ENCODE assay signal across 3 worm cellular contexts in genomic region chrII:10547311-10547710, ce11.
A peak's percentile ranks its signal among the peaks of the same experiment; 100 is the strongest.
TF ChIP-seq lines count a peak whose summit lies in the region.

No protein-coding gene starts in this region.

TF ChIP-seq in whole organism, L4 larva, 104 proteins besides CTCF, POLR2A, EP300 and RAD21 (continued from another document and continues in another):
- no peak for TF ChIP-seq unc-62 (GFP tag; optimal IDR thresholded peaks at IDR 0.05 in 1 of 2; lab: Kevin White, UChicago)
- no peak for TF ChIP-seq unc-62 (tag; optimal IDR thresholded peaks at IDR 0.05; lab: Kevin White, UChicago)
- no peak for TF ChIP-seq ceh-32 (tag; optimal IDR thresholded peaks at IDR 0.05; lab: Kevin White, UChicago; ENCODE audit: poor library complexity)
- TF ChIP-seq hlh-11 (tag; optimal IDR thresholded peaks at IDR 0.05; lab: Kevin White, UChicago), result no peak
- TF ChIP-seq daf-12 (tag; optimal IDR thresholded peaks at IDR 0.05; lab: Kevin White, UChicago), result no peak
- no peak for TF ChIP-seq Y5F2A.4 (GFP tag; optimal IDR thresholded peaks at IDR 0.05; lab: Kevin White, UChicago)
- no peak; the same call in 1 of the 2 replicates for TF ChIP-seq nhr-42 (GFP tag; IDR thresholded peaks at IDR 0.05; lab: Robert Waterston, UW)
- 0 out of 2 replicates have a peak, but pooled peaks have one; percentile 47 for TF ChIP-seq dmd-9 (GFP tag; IDR thresholded peaks at IDR 0.05; lab: Robert Waterston, UW)
- peak; percentile 26; the same call in 1 of the 2 replicates for TF ChIP-seq madf-9 (GFP tag; conservative IDR thresholded peaks at IDR 0.05; lab: Robert Waterston, UW)
- no peak for TF ChIP-seq mes-2 (tag; optimal IDR thresholded peaks at IDR 0.05; lab: Kevin White, UChicago; ENCODE audit: poor library complexity, severe bottlenecking)
- no peak for TF ChIP-seq R02D3.7 (tag; optimal IDR thresholded peaks at IDR 0.05; lab: Kevin White, UChicago)
- peak; percentile 85 for TF ChIP-seq egl-43 (GFP tag; IDR thresholded peaks at IDR 0.05; lab: Robert Waterston, UW)
- no peak for TF ChIP-seq zip-2 (tag; optimal IDR thresholded peaks at IDR 0.05; lab: Kevin White, UChicago)
- no peak for TF ChIP-seq nhr-25 (tag; optimal IDR thresholded peaks at IDR 0.05; lab: Kevin White, UChicago; ENCODE audit: borderline replicate concordance, insufficient read depth)
- no peak for TF ChIP-seq lir-3 (tag; optimal IDR thresholded peaks at IDR 0.05; lab: Kevin White, UChicago)
- TF ChIP-seq lin-15B (tag; optimal IDR thresholded peaks at IDR 0.05; lab: Kevin White, UChicago), result no peak
- no peak; a peak in 1 of 4 replicates for TF ChIP-seq madf-5 (GFP tag; IDR thresholded peaks at IDR 0.05; lab: Robert Waterston, UW)
- peak; percentile 39; the same call in 1 of the 2 replicates for TF ChIP-seq tra-1 (GFP tag; IDR thresholded peaks at IDR 0.05; lab: Robert Waterston, UW)
- no peak for TF ChIP-seq fkh-10 (GFP tag; optimal IDR thresholded peaks at IDR 0.05; lab: Kevin White, UChicago)
- peak; percentile 3 for TF ChIP-seq gei-8 (GFP tag; optimal IDR thresholded peaks at IDR 0.05; lab: Kevin White, UChicago)
- TF ChIP-seq dmd-6 (GFP tag; IDR thresholded peaks at IDR 0.05; lab: Robert Waterston, UW), result peak; percentile 31; the same call in 1 of the 2 replicates
- TF ChIP-seq F26F4.8 (GFP tag; conservative IDR thresholded peaks at IDR 0.05; lab: Robert Waterston, UW), result no peak
- no peak for TF ChIP-seq nhr-76 (tag; optimal IDR thresholded peaks at IDR 0.05; lab: Kevin White, UChicago)
- TF ChIP-seq skn-1 (tag; optimal IDR thresholded peaks at IDR 0.05; lab: Kevin White, UChicago), result no peak
- TF ChIP-seq lsy-2 (tag; optimal IDR thresholded peaks at IDR 0.05; lab: Kevin White, UChicago), result no peak
- TF ChIP-seq php-3 (GFP tag; IDR thresholded peaks at IDR 0.05; lab: Robert Waterston, UW), result 0 out of 2 replicates have a peak, but pooled peaks have one; percentile 22
- no peak for TF ChIP-seq egl-27 (tag; optimal IDR thresholded peaks at IDR 0.05; lab: Kevin White, UChicago)
- no peak for TF ChIP-seq nhr-102 (tag; optimal IDR thresholded peaks at IDR 0.05; lab: Kevin White, UChicago)
- no peak for TF ChIP-seq Y105C5A.15 (GFP tag; IDR thresholded peaks at IDR 0.05; lab: Robert Waterston, UW)
- no peak for TF ChIP-seq F37D6.2 (tag; optimal IDR thresholded peaks at IDR 0.05; lab: Kevin White, UChicago)
- peak; percentile 68 for TF ChIP-seq pha-4 (GFP tag; IDR thresholded peaks at IDR 0.05; lab: Robert Waterston, UW)
- no peak for TF ChIP-seq pha-4 (tag; optimal IDR thresholded peaks at IDR 0.05; lab: Kevin White, UChicago)
- TF ChIP-seq zfp-3 (GFP tag; conservative IDR thresholded peaks at IDR 0.05; lab: Robert Waterston, UW), result peak; percentile 69
- no peak for TF ChIP-seq aly-2 (tag; optimal IDR thresholded peaks at IDR 0.05; lab: Kevin White, UChicago)
- TF ChIP-seq dpl-1 (GFP tag; optimal IDR thresholded peaks at IDR 0.05; lab: Kevin White, UChicago), result no peak
- no peak for TF ChIP-seq nhr-77 (tag; optimal IDR thresholded peaks at IDR 0.05; lab: Kevin White, UChicago)
- peak; percentile 37; the same call in 1 of the 2 replicates for TF ChIP-seq arid-1 (GFP tag; conservative IDR thresholded peaks at IDR 0.05; lab: Robert Waterston, UW)
- peak; percentile 34 for TF ChIP-seq rbr-2 (tag; optimal IDR thresholded peaks at IDR 0.05; lab: Kevin White, UChicago)
- TF ChIP-seq dmd-8 (GFP tag; IDR thresholded peaks at IDR 0.05; lab: Robert Waterston, UW), result peak; percentile 81
- peak; percentile 35; the same call in 1 of the 2 replicates for TF ChIP-seq Y75B8A.6 (GFP tag; IDR thresholded peaks at IDR 0.05; lab: Robert Waterston, UW)
- TF ChIP-seq T26A8.4 (GFP tag; IDR thresholded peaks at IDR 0.05; lab: Robert Waterston, UW), result peak; percentile 50
- no peak for TF ChIP-seq ama-1 (optimal IDR thresholded peaks at IDR 0.05; lab: Kevin White, UChicago)
- TF ChIP-seq hmg-1.1 (GFP tag; IDR thresholded peaks at IDR 0.05; lab: Robert Waterston, UW), result peak; percentile 42

TF ChIP-seq in whole organism, late embryonic, 69 proteins besides CTCF, POLR2A, EP300 and RAD21 (continued from another document):
- TF ChIP-seq hlh-6 (tag; optimal IDR thresholded peaks at IDR 0.05; lab: Kevin White, UChicago) (peak; percentile 11), ceh-14 (tag; optimal IDR thresholded peaks at IDR 0.05; lab: Kevin White, UChicago) (no peak), ceh-45 (GFP tag; IDR thresholded peaks at IDR 0.05; lab: Robert Waterston, UW) (no peak), fax-1 (tag; optimal IDR thresholded peaks at IDR 0.05; lab: Kevin White, UChicago) (no peak), dmd-4 (tag; optimal IDR thresholded peaks at IDR 0.05; lab: Kevin White, UChicago; ENCODE audit: borderline replicate concordance) (no peak), eyg-1 (tag; optimal IDR thresholded peaks at IDR 0.05; lab: Kevin White, UChicago) (no peak), ceh-48 (tag; optimal IDR thresholded peaks at IDR 0.05; lab: Kevin White, UChicago) (no peak), zip-5 (tag; optimal IDR thresholded peaks at IDR 0.05; lab: Kevin White, UChicago) (no peak), lim-6 (tag; optimal IDR thresholded peaks at IDR 0.05; lab: Kevin White, UChicago) (peak; percentile 17), che-1 (tag; optimal IDR thresholded peaks at IDR 0.05; lab: Kevin White, UChicago) (no peak), npax-4 (tag; optimal IDR thresholded peaks at IDR 0.05; lab: Kevin White, UChicago) (no peak), elt-4 (tag; optimal IDR thresholded peaks at IDR 0.05; lab: Kevin White, UChicago) (peak; percentile 12), hlh-8 (tag; optimal IDR thresholded peaks at IDR 0.05; lab: Kevin White, UChicago) (peak; percentile 26), unc-55 (GFP tag; optimal IDR thresholded peaks at IDR 0.05; lab: Kevin White, UChicago) (no peak), tbx-7 (tag; optimal IDR thresholded peaks at IDR 0.05; lab: Kevin White, UChicago) (peak; percentile 24), ama-1 (optimal IDR thresholded peaks at IDR 0.05; lab: Kevin White, UChicago) (no peak), elt-2 (tag; optimal IDR thresholded peaks at IDR 0.05; lab: Kevin White, UChicago) (no peak), ceh-6 (GFP tag; optimal IDR thresholded peaks at IDR 0.05; lab: Kevin White, UChicago) (no peak), mec-3 (tag; optimal IDR thresholded peaks at IDR 0.05; lab: Kevin White, UChicago; ENCODE audit: borderline replicate concordance) (no peak)

TF ChIP-seq in whole organism, young adult, 124 proteins besides CTCF, POLR2A, EP300 and RAD21 (continued from another document and continues in another):
- TF ChIP-seq mel-28 (tag; optimal IDR thresholded peaks at IDR 0.05; lab: Kevin White, UChicago; ENCODE audit: borderline replicate concordance) (no peak), gei-17 (GFP tag; optimal IDR thresholded peaks at IDR 0.05; lab: Kevin White, UChicago) (no peak), zim-3 (tag; optimal IDR thresholded peaks at IDR 0.05; lab: Kevin White, UChicago) (peak; percentile 40), ZK185.1 (tag; optimal IDR thresholded peaks at IDR 0.05; lab: Kevin White, UChicago; ENCODE audit: poor library complexity, severe bottlenecking) (no peak), bed-2 (GFP tag; IDR thresholded peaks at IDR 0.05; lab: Robert Waterston, UW) (no peak), T07F8.4 (tag; optimal IDR thresholded peaks at IDR 0.05; lab: Kevin White, UChicago) (peak; percentile 6), aptf-3 (GFP tag; IDR thresholded peaks at IDR 0.05; lab: Robert Waterston, UW) (no peak; the same call in 1 of the 2 replicates), ceh-100 (GFP tag; IDR thresholded peaks at IDR 0.05; lab: Robert Waterston, UW) (no peak), unc-130 (GFP tag; optimal IDR thresholded peaks at IDR 0.05; lab: Kevin White, UChicago) (no peak), egl-44 (GFP tag; IDR thresholded peaks at IDR 0.05; lab: Robert Waterston, UW) (peak; percentile 19; the same call in 1 of the 2 replicates), F23B12.7 (tag; optimal IDR thresholded peaks at IDR 0.05; lab: Kevin White, UChicago; ENCODE audit: insufficient read depth) (no peak), attf-6 (GFP tag; IDR thresholded peaks at IDR 0.05; lab: Robert Waterston, UW) (no peak), him-1 (tag; optimal IDR thresholded peaks at IDR 0.05; lab: Kevin White, UChicago) (no peak), ceh-27 (GFP tag; optimal IDR thresholded peaks at IDR 0.05; lab: Kevin White, UChicago) (no peak), F57C9.4 (tag; optimal IDR thresholded peaks at IDR 0.05; lab: Kevin White, UChicago) (peak; percentile 22), ceh-91 (GFP tag; IDR thresholded peaks at IDR 0.05; lab: Robert Waterston, UW) (no peak), aptf-2 (GFP tag; conservative IDR thresholded peaks at IDR 0.05; lab: Robert Waterston, UW) (no peak; the same call in 1 of the 2 replicates), sptf-2 (GFP tag; optimal IDR thresholded peaks at IDR 0.05; lab: Kevin White, UChicago) (no peak), mxl-1 (tag; optimal IDR thresholded peaks at IDR 0.05; lab: Kevin White, UChicago) (no peak), hrde-1 (tag; optimal IDR thresholded peaks at IDR 0.05; lab: Kevin White, UChicago; ENCODE audit: borderline replicate concordance) (no peak), nhr-179 (tag; optimal IDR thresholded peaks at IDR 0.05; lab: Kevin White, UChicago) (no peak), efl-1 (GFP tag; optimal IDR thresholded peaks at IDR 0.05; lab: Kevin White, UChicago) (no peak), ztf-28 (GFP tag; IDR thresholded peaks at IDR 0.05; lab: Robert Waterston, UW) (peak; percentile 66; the same call in 1 of the 2 replicates), ets-4 (GFP tag; optimal IDR thresholded peaks at IDR 0.05; lab: Kevin White, UChicago) (no peak), let-526 (GFP tag; IDR thresholded peaks at IDR 0.05; lab: Robert Waterston, UW) (0 out of 2 replicates have a peak, but pooled peaks have one; percentile 52), nfya-1 (tag; optimal IDR thresholded peaks at IDR 0.05; lab: Kevin White, UChicago; ENCODE audit: borderline replicate concordance, insufficient read depth) (no peak), ccch-3 (GFP tag; optimal IDR thresholded peaks at IDR 0.05; lab: Kevin White, UChicago) (no peak), lin-35 (GFP tag; optimal IDR thresholded peaks at IDR 0.05; lab: Kevin White, UChicago) (no peak), nhr-27 (tag; optimal IDR thresholded peaks at IDR 0.05; lab: Kevin White, UChicago) (no peak), bed-1 (GFP tag; IDR thresholded peaks at IDR 0.05; lab: Robert Waterston, UW) (0 out of 2 replicates have a peak, but pooled peaks have one; percentile 11), F52B5.7 (tag; optimal IDR thresholded peaks at IDR 0.05; lab: Kevin White, UChicago) (peak; percentile 85), ztf-26 (tag; optimal IDR thresholded peaks at IDR 0.05; lab: Kevin White, UChicago) (peak; percentile 80), Y53F4B.3 (GFP tag; IDR thresholded peaks at IDR 0.05; lab: Robert Waterston, UW) (no peak), snpc-3.4 (tag; optimal IDR thresholded peaks at IDR 0.05; lab: Kevin White, UChicago) (no peak), hsf-1 (GFP tag; IDR thresholded peaks at IDR 0.05; lab: Robert Waterston, UW) (no peak), lag-1 (GFP tag; IDR thresholded peaks at IDR 0.05; lab: Robert Waterston, UW) (no peak), K11D2.4 (GFP tag; IDR thresholded peaks at IDR 0.05; lab: Robert Waterston, UW) (peak; percentile 63; the same call in 1 of the 2 replicates), somi-1 (GFP tag; optimal IDR thresholded peaks at IDR 0.05; lab: Kevin White, UChicago) (peak; percentile 50), lin-54 (GFP tag; optimal IDR thresholded peaks at IDR 0.05; lab: Kevin White, UChicago) (no peak), ceh-40 (GFP tag; IDR thresholded peaks at IDR 0.05; lab: Robert Waterston, UW) (no peak), K12H6.12 (tag; optimal IDR thresholded peaks at IDR 0.05; lab: Kevin White, UChicago) (no peak), C17E4.6 (GFP tag; IDR thresholded peaks at IDR 0.05; lab: Robert Waterston, UW) (peak; percentile 6; the same call in 1 of the 2 replicates), atf-7 (tag; optimal IDR thresholded peaks at IDR 0.05; lab: Kevin White, UChicago) (peak; percentile 77), athp-1 (tag; optimal IDR thresholded peaks at IDR 0.05; lab: Kevin White, UChicago) (peak; percentile 17), B0035.1 (tag; optimal IDR thresholded peaks at IDR 0.05; lab: Kevin White, UChicago) (no peak), repo-1 (tag; optimal IDR thresholded peaks at IDR 0.05; lab: Kevin White, UChicago) (no peak), snpc-1.1 (tag; optimal IDR thresholded peaks at IDR 0.05; lab: Kevin White, UChicago; ENCODE audit: insufficient read depth) (no peak), ama-1 (optimal IDR thresholded peaks at IDR 0.05; lab: Kevin White, UChicago) (peak; percentile 62), ama-1 (GFP tag; optimal IDR thresholded peaks at IDR 0.05; lab: Kevin White, UChicago) (no peak), pbrm-1 (GFP tag; IDR thresholded peaks at IDR 0.05; lab: Robert Waterston, UW) (peak; percentile 42; the same call in 1 of the 2 replicates), madf-3 (GFP tag; IDR thresholded peaks at IDR 0.05; lab: Robert Waterston, UW) (no peak), lin-40 (tag; optimal IDR thresholded peaks at IDR 0.05; lab: Kevin White, UChicago) (no peak), F37B4.10 (GFP tag; IDR thresholded peaks at IDR 0.05; lab: Robert Waterston, UW) (no peak), nfya-2 (GFP tag; IDR thresholded peaks at IDR 0.05; lab: Robert Waterston, UW) (no peak), F55B11.4 (tag; optimal IDR thresholded peaks at IDR 0.05; lab: Kevin White, UChicago; ENCODE audit: borderline replicate concordance, insufficient read depth) (no peak), lin-26 (GFP tag; IDR thresholded peaks at IDR 0.05; lab: Robert Waterston, UW) (no peak; the same call in 1 of the 2 replicates), lsl-1 (GFP tag; optimal IDR thresholded peaks at IDR 0.05; lab: Kevin White, UChicago) (no peak), tlf-1 (GFP tag; optimal IDR thresholded peaks at IDR 0.05; lab: Kevin White, UChicago) (no peak), madf-6 (GFP tag; IDR thresholded peaks at IDR 0.05; lab: Robert Waterston, UW) (no peak), Y95B8A.8 (GFP tag; IDR thresholded peaks at IDR 0.05; lab: Robert Waterston, UW) (peak; percentile 77; the same call in 1 of the 2 replicates), C06A6.2 (GFP tag; conservative IDR thresholded peaks at IDR 0.05; lab: Robert Waterston, UW) (peak; percentile 64), mcd-1 (GFP tag; IDR thresholded peaks at IDR 0.05; lab: Robert Waterston, UW) (peak; percentile 51), tbx-9 (tag; optimal IDR thresholded peaks at IDR 0.05; lab: Kevin White, UChicago; ENCODE audit: borderline replicate concordance) (no peak), lir-1 (GFP tag; conservative IDR thresholded peaks at IDR 0.05; lab: Robert Waterston, UW) (no peak; the same call in 1 of the 2 replicates), B0261.1 (tag; optimal IDR thresholded peaks at IDR 0.05; lab: Kevin White, UChicago) (no peak), hlh-26 (GFP tag; conservative IDR thresholded peaks at IDR 0.05; lab: Robert Waterston, UW) (no peak), dox-1 (GFP tag; IDR thresholded peaks at IDR 0.05; lab: Robert Waterston, UW) (peak; percentile 49), T26A5.8 (tag; optimal IDR thresholded peaks at IDR 0.05; lab: Kevin White, UChicago) (no peak), tbp1 (GFP tag; optimal IDR thresholded peaks at IDR 0.05; lab: Kevin White, UChicago) (no peak), hmg-1.2 (GFP tag; IDR thresholded peaks at IDR 0.05; lab: Robert Waterston, UW) (peak; percentile 21; the same call in 1 of the 2 replicates), nhr-80 (tag; optimal IDR thresholded peaks at IDR 0.05; lab: Kevin White, UChicago) (no peak), let-607 (tag; optimal IDR thresholded peaks at IDR 0.05; lab: Kevin White, UChicago) (peak in 1 of 2 experiments; percentile 0), chd-7 (tag; optimal IDR thresholded peaks at IDR 0.05; lab: Kevin White, UChicago) (peak; percentile 51), ztf-22 (GFP tag; optimal IDR thresholded peaks at IDR 0.05; lab: Kevin White, UChicago) (no peak), snpc-1.3 (tag; optimal IDR thresholded peaks at IDR 0.05; lab: Kevin White, UChicago; ENCODE audit: insufficient read depth) (no peak), unc-62 (GFP tag; optimal IDR thresholded peaks at IDR 0.05; lab: Kevin White, UChicago) (no peak)
